Fruit fly (Drosophila melanogaster) whole organism, embryonic: ENCODE measurements around the gene Bug22.

Experiments used
- Ada2b ChIP-seq: fragments of 200-800 bp; sonication (Bioruptor generic); IDR thresholded peaks from 2 replicates; pipeline ENCODE4 v1.3.6; 2022; ENCODE audit warnings: missing biosample characterization, missing genetic modification characterization
- Antp ChIP-seq: fragments of 200-800 bp; sonication (Bioruptor generic); optimal IDR thresholded peaks from 3 replicates; lab custom pipeline; 2016; ENCODE audit warnings: missing biosample characterization, missing genetic modification characterization
- Asciz ChIP-seq: fragments of 200-800 bp; sonication (Bioruptor generic); optimal IDR thresholded peaks from 2 replicates; lab custom pipeline; 2017; ENCODE audit warnings: missing biosample characterization, mild to moderate bottlenecking, missing genetic modification characterization, missing genetic modification reagents
- Bgb ChIP-seq: fragments of 200-800 bp; sonication (Bioruptor generic); IDR thresholded peaks from 2 replicates; pipeline ENCODE4 v1.3.6; 2022; ENCODE audit warnings: missing biosample characterization, missing genetic modification characterization; ENCODE audit not compliant: partially characterized antibody
- CG10209 ChIP-seq: fragments of 200-800 bp; sonication (Bioruptor generic); optimal IDR thresholded peaks from 3 replicates; lab custom pipeline; 2017; ENCODE audit warnings: missing biosample characterization, mild to moderate bottlenecking, missing genetic modification characterization, missing genetic modification reagents
- CG12071 ChIP-seq: fragments of 200-800 bp; sonication (Bioruptor generic); optimal IDR thresholded peaks from 3 replicates; lab custom pipeline; 2018; ENCODE audit warnings: missing biosample characterization, mild to moderate bottlenecking, missing genetic modification characterization
- CG14667 ChIP-seq: fragments of 200-800 bp; sonication (Bioruptor generic); IDR thresholded peaks from 2 replicates; pipeline ENCODE4 v1.3.6; 2022; ENCODE audit warnings: missing biosample characterization, missing genetic modification characterization
- CG14710 ChIP-seq: fragments of 200-800 bp; sonication (Bioruptor generic); optimal IDR thresholded peaks from 3 replicates; lab custom pipeline; 2019; ENCODE audit warnings: missing biosample characterization, mild to moderate bottlenecking, missing genetic modification characterization, moderate library complexity
- CG15073 ChIP-seq: fragments of 200-800 bp; sonication (Bioruptor generic); optimal IDR thresholded peaks from 2 replicates; lab custom pipeline; 2016; ENCODE audit warnings: missing biosample characterization, missing genetic modification characterization
- CG15601 ChIP-seq: fragments of 200-800 bp; sonication (Bioruptor generic); optimal IDR thresholded peaks from 3 replicates; lab custom pipeline; 2019; ENCODE audit warnings: missing biosample characterization, mild to moderate bottlenecking, missing genetic modification characterization, moderate library complexity
- CG15696 ChIP-seq: fragments of 200-800 bp; sonication (Bioruptor generic); optimal IDR thresholded peaks from 2 replicates; lab custom pipeline; 2019; ENCODE audit warnings: missing biosample characterization, mild to moderate bottlenecking, missing genetic modification characterization, moderate library complexity
- CG1647 ChIP-seq: fragments of 200-800 bp; sonication (Bioruptor generic); optimal IDR thresholded peaks from 3 replicates; lab custom pipeline; 2016; ENCODE audit warnings: missing biosample characterization, missing genetic modification characterization
- CG1832 ChIP-seq: fragments of 200-800 bp; sonication (Bioruptor generic); optimal IDR thresholded peaks from 2 replicates; lab custom pipeline; 2017; ENCODE audit warnings: missing biosample characterization, mild to moderate bottlenecking, missing genetic modification characterization, inconsistent platforms
- CG3065 ChIP-seq: fragments of 200-800 bp; sonication (Bioruptor generic); optimal IDR thresholded peaks from 2 replicates; lab custom pipeline; 2016; ENCODE audit warnings: missing biosample characterization, missing genetic modification characterization
- CG32772 ChIP-seq: fragments of 200-800 bp; sonication (Bioruptor generic); IDR thresholded peaks from 2 replicates; pipeline ENCODE4 v1.3.6; 2022; ENCODE audit warnings: missing biosample characterization, missing genetic modification characterization
- CG3281 ChIP-seq: fragments of 200-800 bp; sonication (Bioruptor generic); optimal IDR thresholded peaks from 3 replicates; lab custom pipeline; 2017; ENCODE audit warnings: missing biosample characterization, mild to moderate bottlenecking, missing genetic modification characterization
- CG34422 ChIP-seq: fragments of 200-800 bp; sonication (Bioruptor generic); IDR thresholded peaks from 3 replicates; pipeline ENCODE4 v1.3.6; 2022; ENCODE audit warnings: missing biosample characterization, missing genetic modification characterization
- CG4282 ChIP-seq: fragments of 200-800 bp; sonication (Bioruptor generic); optimal IDR thresholded peaks from 2 replicates; lab custom pipeline; 2016; ENCODE audit warnings: missing biosample characterization, missing genetic modification characterization
- CG4424 ChIP-seq: fragments of 200-800 bp; sonication (Bioruptor generic); optimal IDR thresholded peaks from 3 replicates; lab custom pipeline; 2016; ENCODE audit warnings: missing biosample characterization, missing genetic modification characterization
- CG5953 ChIP-seq: fragments of 200-800 bp; sonication (Bioruptor generic); IDR thresholded peaks from 2 replicates; pipeline ENCODE4 v1.3.6; 2022; ENCODE audit warnings: missing biosample characterization, missing genetic modification characterization
- CG6272 ChIP-seq: fragments of 200-800 bp; sonication (Bioruptor generic); IDR thresholded peaks from 2 replicates; pipeline ENCODE4 v1.3.6; 2022; ENCODE audit warnings: missing biosample characterization, missing genetic modification characterization
- CG7987 ChIP-seq: fragments of 200-800 bp; sonication (Bioruptor generic); optimal IDR thresholded peaks from 2 replicates; lab custom pipeline; 2018; ENCODE audit warnings: missing biosample characterization, mild to moderate bottlenecking, missing genetic modification characterization, moderate library complexity
- CG8359 ChIP-seq: fragments of 200-800 bp; sonication (Bioruptor generic); optimal IDR thresholded peaks from 2 replicates; lab custom pipeline; 2017; ENCODE audit warnings: missing biosample characterization, mild to moderate bottlenecking, missing genetic modification characterization, borderline replicate concordance
- CG8388 ChIP-seq: fragments of 200-800 bp; sonication (Bioruptor generic); optimal IDR thresholded peaks from 2 replicates; lab custom pipeline; 2019; ENCODE audit warnings: missing biosample characterization, mild to moderate bottlenecking, missing genetic modification characterization, moderate library complexity
- CG8478 ChIP-seq: fragments of >200 bp; optimal IDR thresholded peaks from 2 replicates; lab custom pipeline; 2018
- CG9817 ChIP-seq: fragments of 200-800 bp; sonication (Bioruptor generic); optimal IDR thresholded peaks from 2 replicates; lab custom pipeline; 2018; ENCODE audit warnings: missing biosample characterization, mild to moderate bottlenecking, missing genetic modification characterization, moderate library complexity
- Dfd ChIP-seq, 2 experiments: fragments of >200 bp; optimal IDR thresholded peaks; 2 replicates each; lab custom pipeline; 2017; ENCODE audit warnings: missing biosample characterization in 2 of 2, missing genetic modification characterization in 2 of 2
- Dll ChIP-seq: fragments of 200-800 bp; sonication (Bioruptor generic); IDR thresholded peaks from 4 replicates; pipeline ENCODE4 v1.3.6; 2022; ENCODE audit warnings: missing biosample characterization, missing genetic modification characterization; ENCODE audit not compliant: partially characterized antibody
- Doc2 ChIP-seq: fragments of 200-800 bp; sonication (Bioruptor generic); IDR thresholded peaks from 2 replicates; pipeline ENCODE4 v1.3.6; 2022; ENCODE audit warnings: missing biosample characterization, missing genetic modification characterization
- Hand ChIP-seq: fragments of 200-800 bp; sonication (Bioruptor generic); optimal IDR thresholded peaks from 2 replicates; lab custom pipeline; 2017; ENCODE audit warnings: mild to moderate bottlenecking, missing biosample characterization, missing genetic modification reagents, missing genetic modification characterization
- Hey ChIP-seq: fragments of 200-800 bp; sonication (Bioruptor generic); optimal IDR thresholded peaks from 3 replicates; lab custom pipeline; 2018; ENCODE audit warnings: missing biosample characterization, mild to moderate bottlenecking, missing genetic modification characterization
- Hmx ChIP-seq: fragments of 200-800 bp; sonication (Bioruptor generic); optimal IDR thresholded peaks from 2 replicates; lab custom pipeline; 2016; ENCODE audit warnings: missing biosample characterization, missing genetic modification characterization
- Lpt ChIP-seq: fragments of >200 bp; optimal IDR thresholded peaks from 2 replicates; lab custom pipeline; 2018; ENCODE audit warnings: missing biosample characterization, missing genetic modification characterization
- MBD-R2 ChIP-seq: fragments of 200-800 bp; sonication (Bioruptor generic); IDR thresholded peaks from 2 replicates; pipeline ENCODE4 v1.3.6; 2022; ENCODE audit warnings: missing biosample characterization, missing genetic modification characterization
- Myb ChIP-seq: fragments of 200-800 bp; sonication (Bioruptor generic); optimal IDR thresholded peaks from 2 replicates; lab custom pipeline; 2016; ENCODE audit warnings: missing biosample characterization, missing genetic modification characterization
- Rx ChIP-seq: fragments of 200-800 bp; sonication (Bioruptor generic); IDR thresholded peaks from 2 replicates; pipeline ENCODE4 v1.3.6; 2022; ENCODE audit warnings: missing biosample characterization, missing genetic modification characterization
- Taf1 ChIP-seq: fragments of 200-800 bp; sonication (Bioruptor generic); IDR thresholded peaks from 2 replicates; pipeline ENCODE4 v1.3.6; 2022; ENCODE audit warnings: missing biosample characterization, missing genetic modification characterization
- Trl ChIP-seq, 3 experiments: fragments of >200 bp in 2 of 3; fragments of 200-800 bp in 1 of 3; sonication (Bioruptor generic) in 1 of 3; optimal IDR thresholded peaks; 2 replicates in 1 of 3; 3 replicates in 2 of 3; lab custom pipeline; 2016 to 2017; ENCODE audit warnings: missing biosample characterization in 1 of 3, missing genetic modification characterization in 1 of 3
- al ChIP-seq: fragments of 200-800 bp; sonication (Bioruptor generic); IDR thresholded peaks from 2 replicates; pipeline ENCODE4 v1.3.6; 2022; ENCODE audit warnings: missing biosample characterization, missing genetic modification characterization
- ara ChIP-seq: fragments of 200-800 bp; sonication (Bioruptor generic); IDR thresholded peaks from 2 replicates; pipeline ENCODE4 v1.3.6; 2022; ENCODE audit warnings: missing biosample characterization, missing genetic modification characterization
- ase ChIP-seq: fragments of 200-800 bp; sonication (Bioruptor generic); IDR thresholded peaks from 3 replicates; pipeline ENCODE4 v1.3.6; 2022; ENCODE audit warnings: missing biosample characterization, missing genetic modification characterization
- bbx ChIP-seq: fragments of 200-800 bp; sonication (Bioruptor generic); IDR thresholded peaks from 2 replicates; pipeline ENCODE4 v1.3.6; 2022; ENCODE audit warnings: missing biosample characterization, missing genetic modification characterization; ENCODE audit not compliant: partially characterized antibody
- emc ChIP-seq: fragments of 200-800 bp; sonication (Bioruptor generic); optimal IDR thresholded peaks from 2 replicates; lab custom pipeline; 2016; ENCODE audit warnings: missing biosample characterization, missing genetic modification characterization
- gsb-n ChIP-seq: fragments of 200-800 bp; sonication (Bioruptor generic); optimal IDR thresholded peaks from 3 replicates; lab custom pipeline; 2018; ENCODE audit warnings: missing biosample characterization, mild to moderate bottlenecking, missing genetic modification characterization
- jumu ChIP-seq: fragments of 200-800 bp; sonication (Bioruptor generic); optimal IDR thresholded peaks from 3 replicates; lab custom pipeline; 2016; ENCODE audit warnings: missing biosample characterization, missing genetic modification characterization
- nmo ChIP-seq: fragments of 200-800 bp; sonication (Bioruptor generic); optimal IDR thresholded peaks from 2 replicates; lab custom pipeline; 2018; ENCODE audit warnings: missing biosample characterization, mild to moderate bottlenecking, missing genetic modification characterization, moderate library complexity
- rib ChIP-seq: fragments of 200-800 bp; sonication (Bioruptor generic); IDR thresholded peaks from 2 replicates; pipeline ENCODE4 v1.3.6; 2022; ENCODE audit warnings: missing biosample characterization, missing genetic modification characterization
- row ChIP-seq: fragments of 200-800 bp; sonication (Bioruptor generic); IDR thresholded peaks from 3 replicates; pipeline ENCODE4 v1.3.6; 2022; ENCODE audit warnings: missing biosample characterization, missing genetic modification characterization
- schlank ChIP-seq: fragments of 200-800 bp; sonication (Bioruptor generic); optimal IDR thresholded peaks from 2 replicates; lab custom pipeline; 2018; ENCODE audit warnings: missing biosample characterization, mild to moderate bottlenecking, missing genetic modification characterization

The Bug22 gene

DNA sequence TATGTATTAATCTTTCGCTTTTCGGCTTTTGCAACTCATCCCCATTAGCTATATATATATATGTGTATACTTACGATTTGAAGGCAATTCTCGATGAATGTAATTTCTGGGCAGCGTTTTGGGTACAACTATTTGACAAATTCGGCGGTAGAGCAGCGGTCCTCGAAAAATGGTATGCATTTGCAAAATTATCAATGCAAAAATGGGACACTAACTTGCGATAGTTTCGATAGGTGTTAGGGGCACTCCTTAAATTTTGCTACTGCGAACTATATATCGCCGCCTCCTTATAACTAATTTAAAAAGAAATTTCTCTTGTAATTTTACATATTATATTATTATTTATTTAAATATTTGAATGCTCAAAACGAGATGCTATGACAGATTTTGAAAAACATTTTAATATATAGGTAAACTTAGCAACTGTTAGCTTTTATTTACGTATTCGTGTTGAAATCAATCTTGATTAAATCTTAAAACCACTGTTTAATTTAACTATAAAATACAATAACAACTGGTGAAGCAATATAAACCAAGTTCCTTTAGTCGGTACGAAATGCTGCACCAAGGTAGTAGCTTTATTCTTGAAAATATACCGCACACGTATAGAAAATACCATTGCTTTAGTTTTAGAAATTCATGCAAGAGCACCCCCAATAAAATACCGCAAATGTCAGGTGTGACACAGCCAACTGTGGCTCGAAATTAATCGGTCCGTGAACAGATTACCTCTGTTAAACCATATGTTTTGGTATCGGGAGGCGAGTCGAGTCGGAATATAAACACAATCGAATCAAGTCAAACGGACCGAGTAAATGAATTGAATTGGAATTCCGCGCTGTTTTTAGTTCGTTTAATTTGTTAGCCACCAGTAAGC is 17.2 kb downstream of the Bug22 start, which contains the start of the genes CG5355 and Klp31E (continued):
- TF ChIP-seq Lpt (GFP tag; lab: Kevin White, UChicago) (no peak), Ada2b (GFP tag; lab: Robert Waterston, UW) (0 out of 2 replicates have a peak, but pooled peaks have one; percentile 7), Myb (peak; percentile 11), emc (GFP tag; lab: Kevin White, UChicago) (no peak), CG8388 (peak; percentile 64), CG14667 (GFP tag; lab: Robert Waterston, UW) (peak; percentile 43; the same call in 1 of the 2 replicates), Dfd (GFP tag; optimal IDR thresholded peaks at IDR 0.05; lab: Kevin White, UChicago) (no peak), schlank (no peak), CG1832 (GFP tag; lab: Kevin White, UChicago) (no peak), CG10209 (GFP tag; lab: Kevin White, UChicago) (peak; percentile 71), ara (GFP tag; lab: Robert Waterston, UW) (peak; percentile 72), Hand (GFP tag; lab: Kevin White, UChicago) (no peak), Hey (tag; lab: Kevin White, UChicago) (no peak), MBD-R2 (peak; percentile 72), jumu (peak; percentile 57), CG8359 (GFP tag; lab: Kevin White, UChicago) (peak; percentile 14), CG15696 (tag; lab: Kevin White, UChicago) (peak; percentile 70), rib (GFP tag; lab: Robert Waterston, UW) (peak; percentile 40; the same call in 1 of the 2 replicates), CG34422 (GFP tag; lab: Robert Waterston, UW) (peak; percentile 18; the same call in 1 of the 3 replicates), CG9817 (tag; lab: Kevin White, UChicago) (peak; percentile 74), CG3281 (peak; percentile 64), Hmx (GFP tag; lab: Kevin White, UChicago) (no peak), Trl (optimal IDR thresholded peaks at IDR 0.05; lab: Kevin White, UChicago) (no peak), Trl (GFP tag; optimal IDR thresholded peaks at IDR 0.05; lab: Kevin White, UChicago) (no peak), CG3065 (no peak), Antp (GFP tag; lab: Kevin White, UChicago) (peak; percentile 40), gsb-n (no peak), CG6272 (no peak; the same call in none of the 2 replicates), CG1647 (peak; percentile 10), CG4424 (GFP tag; lab: Kevin White, UChicago) (peak; percentile 73), Dll (GFP tag; lab: Robert Waterston, UW) (peak; percentile 80), Doc2 (GFP tag; lab: Robert Waterston, UW) (no peak), CG8478 (lab: Kevin White, UChicago) (no peak), ase (peak; percentile 4; the same call in 1 of the 3 replicates), CG12071 (no peak), Asciz (GFP tag; lab: Kevin White, UChicago) (peak; percentile 64), CG14710 (peak; percentile 83), al (GFP tag; lab: Robert Waterston, UW) (0 out of 2 replicates have a peak, but pooled peaks have one; percentile 16), CG32772 (GFP tag; lab: Robert Waterston, UW) (0 out of 2 replicates have a peak, but pooled peaks have one; percentile 4), CG5953 (GFP tag; lab: Robert Waterston, UW) (no peak), CG7987 (GFP tag; lab: Kevin White, UChicago) (no peak), CG15073 (GFP tag; lab: Kevin White, UChicago) (no peak), Taf1 (no peak), CG15601 (peak; percentile 73), CG4282 (GFP tag; lab: Kevin White, UChicago) (no peak), row (GFP tag; lab: Robert Waterston, UW) (peak; percentile 88), nmo (GFP tag; lab: Kevin White, UChicago) (peak; percentile 87), Rx (GFP tag; lab: Robert Waterston, UW) (no peak), bbx (GFP tag; lab: Robert Waterston, UW) (peak; percentile 76), Bgb (GFP tag; lab: Robert Waterston, UW) (peak; percentile 63)
